Worm (Caenorhabditis elegans) whole organism, early embryonic: ENCODE data around the gene T23E7.6.

Experiments used
- B0310.2 ChIP-seq: sonication (generic microtip); optimal IDR thresholded peaks from 2 replicates; lab custom pipeline; 2016; ENCODE audit warnings: mild to moderate bottlenecking, missing genetic modification characterization, missing compliant biosample characterization
- F13C5.2 ChIP-seq: sonication (generic microtip); optimal IDR thresholded peaks from 2 replicates; lab custom pipeline; 2017; ENCODE audit warnings: mild to moderate bottlenecking, missing genetic modification characterization, inconsistent platforms, missing compliant biosample characterization
- aly-1 ChIP-seq: sonication (generic microtip); optimal IDR thresholded peaks from 2 replicates; lab custom pipeline; 2016; ENCODE audit warnings: missing genetic modification characterization, missing compliant biosample characterization
- ama-1 ChIP-seq: fragments of 150-350 bp; optimal IDR thresholded peaks from 2 replicates; lab custom pipeline; 2014
- ceh-13 ChIP-seq: fragments of 200-800 bp; sonication (Bioruptor generic); optimal IDR thresholded peaks from 2 replicates; lab custom pipeline; 2018; ENCODE audit warnings: mild to moderate bottlenecking, missing genetic modification characterization, missing compliant biosample characterization
- flt-1 ChIP-seq: fragments of 200-800 bp; sonication (Bioruptor generic); IDR thresholded peaks from 2 replicates; pipeline ENCODE4 v1.3.6; 2022; ENCODE audit warnings: missing genetic modification characterization, missing compliant biosample characterization
- hmbx-1 ChIP-seq: sonication (generic microtip); optimal IDR thresholded peaks from 2 replicates; lab custom pipeline; 2016; ENCODE audit warnings: mild to moderate bottlenecking, missing genetic modification characterization, missing compliant biosample characterization
- hmg-4 ChIP-seq: fragments of 200-800 bp; sonication (Bioruptor generic); optimal IDR thresholded peaks from 2 replicates; lab custom pipeline; 2018; ENCODE audit warnings: mild to moderate bottlenecking, missing genetic modification characterization, missing compliant biosample characterization
- hnd-1 ChIP-seq: sonication (generic microtip); optimal IDR thresholded peaks from 2 replicates; lab custom pipeline; 2016; ENCODE audit warnings: missing genetic modification characterization, missing compliant biosample characterization
- pes-1 ChIP-seq: fragments of 200-800 bp; sonication (Bioruptor generic); IDR thresholded peaks from 2 replicates; pipeline ENCODE4 v1.3.6; 2022; ENCODE audit warnings: missing genetic modification reagents, missing genetic modification characterization, missing compliant biosample characterization
- scrt-1 ChIP-seq: fragments of 200-800 bp; sonication (Bioruptor generic); IDR thresholded peaks from 2 replicates; pipeline ENCODE4 v1.3.6; 2022; ENCODE audit warnings: missing genetic modification characterization, missing compliant biosample characterization
- sea-1 ChIP-seq: fragments of 200-800 bp; sonication (Bioruptor generic); conservative IDR thresholded peaks from 2 replicates; pipeline ENCODE4 v1.3.6; 2022; ENCODE audit warnings: missing genetic modification characterization, missing compliant biosample characterization
- tra-4 ChIP-seq: sonication (generic microtip); optimal IDR thresholded peaks from 2 replicates; lab custom pipeline; 2017; ENCODE audit warnings: missing genetic modification characterization, missing compliant biosample characterization

ce11 chrX:17675727-17676126 lies 8.9 kb downstream of the T23E7.6 start:
- no peak for TF ChIP-seq ama-1
- TF ChIP-seq B0310.2 (tag; lab: Kevin White, UChicago) = no peak
- TF ChIP-seq hmg-4 (GFP tag; lab: Kevin White, UChicago) = no peak
- TF ChIP-seq hnd-1 = no peak
- TF ChIP-seq hmbx-1 (tag; lab: Kevin White, UChicago) = no peak
- no peak for TF ChIP-seq flt-1
- TF ChIP-seq sea-1 (GFP tag; lab: Robert Waterston, UW) = no peak
- TF ChIP-seq aly-1 (tag; lab: Kevin White, UChicago) = no peak
- no peak for TF ChIP-seq tra-4 (tag; lab: Kevin White, UChicago)
- no peak for TF ChIP-seq F13C5.2 (tag; lab: Kevin White, UChicago)
- TF ChIP-seq ceh-13 (GFP tag; lab: Kevin White, UChicago) = no peak
- no peak for TF ChIP-seq pes-1
- TF ChIP-seq scrt-1 = no peak
